Fruit fly (Drosophila melanogaster): ENCODE data around the gene CG43954.

Gene CG43954

DNA sequence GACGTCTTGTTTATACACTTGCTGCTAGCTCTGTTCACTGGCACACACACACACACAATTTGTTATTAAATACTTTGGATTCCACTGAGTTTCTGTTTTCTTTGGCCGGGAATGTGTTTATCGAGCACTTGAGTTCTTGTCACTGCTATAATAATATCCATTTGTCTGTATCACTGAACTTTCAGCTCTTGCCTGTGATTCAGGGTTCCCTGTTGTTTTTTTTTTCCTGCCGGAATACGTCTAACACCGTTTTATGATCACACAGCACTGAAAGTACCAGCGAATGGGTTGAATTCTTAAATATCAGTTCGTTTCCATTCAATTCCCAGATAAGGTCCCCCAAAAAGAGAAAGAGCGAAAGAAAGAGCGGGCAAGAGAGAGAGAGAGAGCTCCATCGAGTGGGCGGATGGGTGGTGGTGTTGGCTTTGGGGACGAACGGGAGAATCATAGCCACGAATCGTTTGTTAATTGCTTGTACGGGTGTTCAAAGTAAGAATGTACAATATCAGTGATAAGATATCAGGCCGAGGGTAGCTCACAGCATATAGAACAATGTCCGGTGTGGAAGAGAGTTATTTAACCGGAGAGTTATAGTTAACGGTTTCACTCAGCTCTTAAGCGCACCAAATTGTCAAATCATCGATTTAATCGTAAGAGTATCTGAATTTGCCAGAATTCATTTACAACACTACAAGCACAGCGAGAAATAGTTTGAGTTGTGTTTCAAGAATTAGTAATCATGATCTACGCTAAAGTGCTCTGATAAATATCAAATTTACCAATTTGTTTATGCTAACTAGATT lies 43.6 kb downstream of the CG43954 start, which contains the start of gene Galphaf:
Gene Galphaf (minus strand): TSS at position 272 of the 803 bp plus-strand sequence.
- TF ChIP-seq noc (tag; optimal IDR thresholded peaks at IDR 0.05) = peak; percentile 63

DNA sequence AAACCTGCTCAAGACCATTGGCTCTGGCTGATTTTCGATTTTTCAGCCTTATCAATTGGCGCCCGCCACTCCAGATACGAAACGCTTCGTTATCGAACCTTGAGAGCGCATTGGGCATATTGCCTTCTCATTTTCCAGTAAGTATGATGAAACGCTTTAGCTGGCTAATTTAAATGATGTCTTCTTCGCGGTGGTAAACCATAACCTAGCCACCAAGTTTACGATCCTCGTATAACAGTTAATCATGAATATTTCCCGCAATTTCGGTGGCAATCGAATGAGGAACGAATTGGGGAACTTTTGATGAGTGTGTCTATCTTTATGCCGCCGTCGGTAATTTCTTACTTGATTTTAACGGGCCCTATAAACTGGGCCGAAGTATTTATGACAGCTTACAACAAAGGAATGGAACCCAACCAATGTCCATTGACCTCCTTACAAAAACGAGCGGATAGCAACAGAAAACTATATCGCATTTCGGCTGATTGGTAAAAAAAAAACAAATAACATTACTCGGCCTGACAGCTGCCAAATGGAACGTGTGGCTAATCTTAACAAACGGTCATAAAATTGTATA lies 45.0 kb downstream of the CG43954 start:
- no peak for TF ChIP-seq noc (tag; optimal IDR thresholded peaks at IDR 0.05)

DNA sequence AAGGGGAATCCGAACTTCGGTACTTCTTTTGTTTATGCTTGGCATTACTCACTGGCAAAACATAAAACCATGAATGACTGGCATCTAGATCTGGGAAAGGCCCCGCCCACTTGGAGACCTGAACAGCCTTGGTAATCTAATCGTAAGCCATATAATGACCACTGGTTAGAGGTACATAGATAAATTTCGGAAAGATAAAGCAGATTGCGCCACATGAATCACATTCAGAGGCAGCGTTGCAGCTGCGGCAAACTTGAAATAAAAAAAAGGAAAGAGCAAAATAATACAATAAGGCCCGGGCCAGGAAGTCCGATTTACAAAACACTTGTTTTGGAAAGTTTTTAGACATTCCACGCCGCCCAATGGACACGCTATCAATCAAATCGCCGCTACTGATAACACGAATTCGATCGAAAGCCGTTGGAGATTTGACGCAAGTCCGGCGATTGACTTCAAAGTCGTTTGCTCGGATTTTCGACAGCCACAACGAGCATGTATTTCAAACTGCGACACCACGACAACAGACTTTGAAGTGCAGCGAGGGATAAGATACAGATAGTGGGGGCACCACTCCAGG lies 47.2 kb downstream of the CG43954 start:
- no peak for TF ChIP-seq noc (tag; optimal IDR thresholded peaks at IDR 0.05)

DNA sequence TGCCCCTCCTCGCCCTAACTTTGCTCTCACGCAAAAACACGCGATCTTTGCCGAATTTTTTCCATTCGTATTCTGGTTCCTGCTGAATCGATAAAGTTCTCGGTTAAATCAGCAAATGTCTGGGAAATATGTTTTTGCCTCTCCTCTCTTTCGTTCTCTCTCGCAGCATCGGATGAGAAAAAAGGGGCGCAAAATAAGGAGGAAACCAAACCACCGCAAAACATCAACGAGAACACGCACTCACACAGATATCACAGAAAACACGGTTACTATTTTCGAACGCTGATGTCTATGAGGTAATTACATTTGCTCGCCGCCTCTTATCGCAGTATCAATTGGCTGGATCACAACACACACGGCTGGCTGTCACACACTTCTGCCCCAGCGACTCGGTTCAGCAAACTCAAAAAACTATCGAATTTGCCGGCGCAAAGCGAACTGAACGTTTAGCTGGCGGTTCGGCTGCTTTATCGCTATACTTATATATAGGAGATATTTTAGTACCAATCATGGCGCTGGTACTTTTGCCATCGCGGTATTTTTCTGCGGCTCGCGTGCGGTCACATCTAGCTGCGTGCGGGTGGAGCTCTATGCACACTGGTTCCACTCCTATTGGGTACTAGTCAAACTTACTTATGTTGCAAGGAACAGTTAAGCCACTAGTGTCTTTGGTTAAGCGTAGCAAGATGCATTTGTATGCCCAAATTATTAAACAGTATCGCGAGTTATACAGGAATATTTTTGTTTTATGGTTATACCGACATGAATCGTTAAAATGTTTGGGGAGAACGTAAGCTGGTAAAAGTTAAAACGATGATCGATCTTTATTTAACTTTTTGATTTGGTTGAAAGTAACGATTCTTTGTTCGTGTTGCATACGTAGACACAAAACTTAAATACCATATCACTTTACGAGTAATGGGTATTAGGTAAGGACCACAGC lies 50.0 kb downstream of the CG43954 start, which contains the start of gene Baldspot:
Gene Baldspot (minus strand): TSS at position 449 of the 943 bp plus-strand sequence.
- peak; percentile 60 for TF ChIP-seq noc (tag; optimal IDR thresholded peaks at IDR 0.05)

DNA sequence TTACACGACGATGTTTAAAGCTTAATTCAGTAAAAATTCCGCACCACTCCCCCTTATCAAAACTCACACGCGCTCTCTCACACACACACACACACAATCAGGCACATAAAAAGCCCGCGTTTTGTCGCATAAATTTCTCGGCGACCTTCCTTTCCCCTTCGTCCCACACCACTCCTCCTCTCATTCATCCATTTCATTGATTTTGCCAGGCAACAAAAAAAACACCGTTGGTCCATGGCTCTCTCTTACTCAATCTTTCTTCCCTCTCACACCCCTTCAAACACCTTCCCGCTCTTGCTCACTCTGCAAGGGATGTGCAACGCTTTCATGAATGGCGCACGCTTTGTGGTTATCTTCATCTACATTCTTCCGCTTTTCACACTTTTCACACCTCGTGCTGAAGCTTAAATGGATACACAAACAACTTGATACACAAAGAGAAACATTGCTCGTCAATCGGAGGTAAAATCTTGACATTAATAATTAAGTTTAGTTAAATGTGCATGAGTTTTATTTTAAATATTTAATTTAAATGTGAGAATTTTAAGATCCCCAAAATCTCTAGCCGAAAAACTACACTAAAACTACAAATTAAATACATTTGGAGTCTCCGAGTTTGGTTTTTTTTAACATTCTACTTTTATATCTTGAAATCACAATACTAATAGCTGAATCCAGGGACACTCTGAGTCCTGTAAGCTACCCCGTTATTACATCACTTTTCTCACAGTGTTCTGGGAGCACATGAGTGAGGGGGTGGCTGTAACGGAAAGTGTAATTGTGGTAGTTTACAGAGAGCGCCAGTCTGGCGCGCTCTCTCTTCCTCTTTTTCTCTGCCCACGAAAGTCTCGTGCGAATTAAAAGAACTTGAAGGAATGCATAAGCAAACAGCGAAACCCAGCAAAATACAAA lies 51.3 kb downstream of the CG43954 start:
- peak; percentile 73 for TF ChIP-seq noc (tag; optimal IDR thresholded peaks at IDR 0.05)

DNA sequence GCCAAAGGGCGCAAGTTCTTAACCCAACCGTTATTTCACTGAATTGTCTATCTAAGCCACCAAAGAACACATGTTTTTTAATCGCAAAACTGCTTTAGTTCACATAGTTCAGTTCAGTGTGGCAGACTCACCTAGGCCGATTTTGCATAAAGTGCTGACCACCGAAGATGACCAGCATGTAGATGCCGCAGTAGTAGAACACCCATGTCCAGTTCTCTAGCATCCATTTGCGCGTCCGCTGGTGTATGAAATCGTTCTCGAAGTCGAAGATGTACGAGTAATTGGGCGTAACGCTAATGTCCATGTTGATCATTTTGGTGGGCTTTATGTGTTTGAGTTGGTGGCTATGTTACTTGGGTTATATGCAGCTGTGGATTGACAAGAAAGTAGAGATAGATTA lies 52.4 kb downstream of the CG43954 start:
- no peak for TF ChIP-seq noc (tag; optimal IDR thresholded peaks at IDR 0.05)

DNA sequence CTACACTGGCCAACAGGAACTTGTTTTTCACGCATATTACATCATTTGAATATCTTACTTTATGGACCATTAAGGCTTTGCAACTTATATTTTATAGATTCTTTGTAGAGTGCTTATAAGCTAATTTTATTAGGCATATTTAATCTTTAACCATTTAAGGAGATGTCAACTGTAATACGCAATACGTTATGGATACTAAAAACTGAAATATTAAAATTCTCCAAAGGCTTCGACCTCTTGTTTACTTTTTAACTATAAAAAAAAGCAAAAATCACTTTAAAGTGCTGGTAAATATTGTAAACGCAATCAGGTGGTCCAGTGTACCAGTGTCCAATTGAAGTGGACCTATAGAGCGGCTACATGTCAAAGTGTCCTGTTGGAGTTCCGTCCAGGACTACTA lies 54.5 kb downstream of the CG43954 start:
- TF ChIP-seq noc (tag; optimal IDR thresholded peaks at IDR 0.05) = peak; percentile 45

DNA sequence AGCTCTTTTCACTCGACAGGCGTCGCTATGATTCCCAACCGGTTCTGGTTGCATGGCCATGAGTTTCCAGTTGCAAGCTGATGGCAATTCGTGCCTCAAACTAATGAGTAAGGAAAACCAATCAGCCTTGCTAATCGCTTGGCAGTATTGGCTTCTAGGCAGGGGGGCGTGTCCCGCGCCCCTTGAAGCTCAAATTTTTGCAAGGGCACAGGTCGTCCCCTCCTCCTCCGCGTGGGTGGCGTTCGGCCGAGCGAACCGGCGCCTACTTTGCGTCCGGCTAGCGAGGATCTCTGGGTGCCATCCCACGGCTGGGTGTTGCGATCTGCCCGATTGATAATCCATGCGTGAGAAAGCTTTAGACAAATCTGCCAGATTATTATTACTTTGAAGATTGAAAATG lies 57.8 kb downstream of the CG43954 start:
- no peak for TF ChIP-seq noc (tag; optimal IDR thresholded peaks at IDR 0.05)

DNA sequence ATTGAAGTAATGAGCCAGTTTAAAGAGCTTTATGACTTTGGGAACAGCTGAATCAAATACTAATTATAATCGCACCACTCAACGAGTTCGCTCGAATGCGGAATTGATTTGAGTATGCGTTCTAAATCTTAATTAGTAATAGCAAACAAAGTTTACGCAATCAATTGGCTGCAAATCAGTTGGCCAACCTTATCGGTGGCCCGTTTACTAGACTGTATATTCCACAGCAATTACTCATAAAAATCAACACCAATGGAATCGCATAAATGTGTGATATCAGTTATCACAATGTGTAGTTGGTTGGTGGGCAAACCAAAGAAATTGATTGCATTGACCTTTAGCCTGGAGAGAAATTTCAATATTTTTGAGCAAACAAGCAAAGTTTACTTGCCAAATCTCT lies 58.9 kb downstream of the CG43954 start:
- peak; percentile 50 for TF ChIP-seq noc (tag; optimal IDR thresholded peaks at IDR 0.05)

DNA sequence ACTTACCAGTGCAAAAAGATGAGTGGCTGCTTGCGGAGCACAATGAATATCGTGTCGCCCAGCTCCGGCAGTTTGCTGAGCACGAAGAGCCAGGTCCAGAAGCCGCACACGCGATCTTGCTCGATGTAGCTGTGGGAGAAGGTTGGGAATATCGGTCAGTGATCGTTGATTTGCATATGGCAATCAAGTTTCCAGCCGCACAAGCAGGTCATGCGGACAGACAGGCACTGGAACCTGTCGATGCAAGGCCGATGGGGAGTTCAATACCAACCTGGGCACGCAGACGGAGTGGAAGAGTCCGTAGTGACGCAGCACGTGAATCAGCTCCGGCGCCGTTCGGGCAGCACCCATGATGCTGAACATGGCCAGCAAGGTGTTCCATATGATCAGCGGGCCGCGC lies 60.4 kb downstream of the CG43954 start:
- TF ChIP-seq noc (tag; optimal IDR thresholded peaks at IDR 0.05) = no peak

DNA sequence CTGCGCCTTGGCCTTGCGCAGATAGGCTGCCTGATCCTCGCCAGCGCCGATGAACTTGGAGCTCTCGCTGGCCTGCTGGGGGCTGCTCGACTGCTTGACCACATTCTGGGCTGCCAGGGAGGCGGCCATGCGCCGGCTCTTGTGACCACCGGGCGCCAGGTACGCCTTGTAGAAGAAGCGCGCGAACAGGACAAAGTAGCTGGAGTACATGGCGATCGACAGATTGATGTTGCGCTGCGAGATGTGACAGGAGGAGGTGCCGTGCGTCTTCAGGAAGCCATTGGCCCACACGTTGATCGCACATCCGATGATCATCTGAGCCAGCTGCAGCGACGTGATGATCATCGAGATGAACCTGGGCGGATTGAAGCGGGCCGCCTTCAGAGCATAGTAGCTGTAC lies 61.4 kb downstream of the CG43954 start:
- TF ChIP-seq noc (tag; optimal IDR thresholded peaks at IDR 0.05) = no peak

DNA sequence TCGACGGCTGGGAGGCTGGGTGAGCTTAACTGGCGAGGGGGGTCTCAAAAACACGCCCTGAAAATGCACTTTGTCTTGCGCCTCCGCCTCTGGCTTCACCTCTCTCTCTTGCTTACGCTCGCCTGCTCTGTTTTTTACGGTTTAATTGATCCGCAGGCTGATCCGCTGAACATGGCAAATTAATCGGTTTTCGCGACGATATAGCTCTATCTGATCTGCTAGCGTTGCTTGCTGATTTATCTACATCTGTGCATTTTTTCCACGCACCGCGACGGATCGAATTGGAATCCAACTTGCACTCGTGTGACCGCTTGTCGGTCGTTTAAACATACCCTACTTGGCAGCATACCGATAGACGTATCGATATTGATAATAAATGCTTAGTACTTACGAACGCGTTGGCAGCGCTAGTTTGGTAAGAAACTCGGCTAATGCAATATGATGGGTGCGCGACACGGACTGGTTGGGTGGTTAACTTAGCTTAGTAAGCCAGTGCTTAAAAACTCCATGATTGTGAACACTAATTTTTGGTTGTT lies 63.8 kb downstream of the CG43954 start, which contains the start of gene Abl:
Gene Abl (minus strand): TSS at position 305 of the 536 bp plus-strand sequence.
- TF ChIP-seq noc (tag; optimal IDR thresholded peaks at IDR 0.05) = peak; percentile 50

DNA sequence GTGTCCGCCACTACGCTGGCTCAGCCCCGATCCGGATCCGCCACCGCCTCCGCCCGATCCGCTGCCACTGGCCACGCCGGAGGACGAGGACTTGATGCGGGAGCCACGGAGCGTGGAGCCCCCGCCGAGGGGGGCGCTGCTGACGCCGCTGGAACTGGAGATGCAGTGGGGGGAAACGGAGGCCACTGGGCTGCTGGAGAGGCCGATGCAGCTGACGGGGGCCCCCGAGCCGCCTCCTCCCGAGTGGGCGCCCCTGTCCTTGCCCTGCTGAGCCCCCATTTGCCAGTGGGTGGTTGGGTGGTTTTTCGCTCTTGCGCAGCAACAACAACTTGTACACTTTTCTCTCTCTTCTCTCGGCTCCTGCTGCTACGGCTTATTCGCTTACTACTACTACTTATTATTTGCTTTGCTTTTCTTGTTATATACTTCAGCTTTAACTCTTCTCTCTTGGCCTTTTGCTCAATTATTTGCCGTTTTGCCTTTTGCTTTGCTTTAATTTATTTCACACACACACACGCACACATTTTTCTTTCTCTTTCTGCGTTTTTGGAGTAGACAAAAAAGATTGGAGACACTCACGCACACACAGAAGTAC lies 64.5 kb downstream of the CG43954 start:
- no peak for TF ChIP-seq noc (tag; optimal IDR thresholded peaks at IDR 0.05)

All from whole organism, larva.